Worm (Caenorhabditis elegans) whole organism, midembryonic: Measurements from ENCODE around the gene ZK686.3.

Source experiments
- T22C8.4 ChIP-seq: fragments of 200-800 bp; sonication (Bioruptor generic); IDR thresholded peaks from 2 replicates; pipeline ENCODE4 v1.3.6; 2022; ENCODE audit warnings: missing genetic modification characterization, missing compliant biosample characterization
- klf-2 ChIP-seq: fragments of 200-800 bp; sonication (Bioruptor generic); conservative IDR thresholded peaks from 2 replicates; pipeline ENCODE4 v1.3.6; 2022; ENCODE audit warnings: missing genetic modification reagents, missing genetic modification characterization, missing compliant biosample characterization

ce11 chrIII:7721513-7721912 is 47.4 kb downstream of the ZK686.3 start:
- TF ChIP-seq klf-2 (GFP tag; lab: Robert Waterston, UW) (no peak), T22C8.4 (no peak)
